Worm (Caenorhabditis elegans) whole organism, L4 larva: ENCODE results near the gene B0478.3.

Source experiments
- F44E2.7 ChIP-seq: fragments of 200-800 bp; sonication (Bioruptor generic); IDR thresholded peaks from 2 replicates; pipeline ENCODE4 v2.1.2; 2022; ENCODE audit warnings: missing genetic modification characterization, missing compliant biosample characterization
- F49E8.2 ChIP-seq: sonication (generic microtip); optimal IDR thresholded peaks from 2 replicates; lab custom pipeline; 2016; ENCODE audit warnings: missing compliant biosample characterization, mild to moderate bottlenecking, missing genetic modification characterization, borderline replicate concordance
- T26A8.4 ChIP-seq: fragments of 200-800 bp; sonication (Bioruptor generic); IDR thresholded peaks from 2 replicates; pipeline ENCODE4 v1.3.6; 2022; ENCODE audit warnings: missing genetic modification characterization, missing compliant biosample characterization
- ZK546.5 ChIP-seq, 2 experiments: sonication (generic microtip); optimal IDR thresholded peaks; 2 replicates each; lab custom pipeline; 2017; ENCODE audit warnings: missing biosample characterization in 2 of 2, missing genetic modification characterization in 2 of 2
- attf-4 ChIP-seq: sonication (generic microtip); optimal IDR thresholded peaks from 3 replicates; lab custom pipeline; 2017; ENCODE audit warnings: missing biosample characterization, missing genetic modification characterization
- ceh-20 ChIP-seq: fragments of 200-800 bp; sonication (Bioruptor generic); IDR thresholded peaks from 2 replicates; pipeline ENCODE4 v1.3.6; 2022; ENCODE audit warnings: missing genetic modification reagents, missing genetic modification characterization, missing compliant biosample characterization
- ceh-82 ChIP-seq: sonication (generic microtip); optimal IDR thresholded peaks from 2 replicates; lab custom pipeline; 2017; ENCODE audit warnings: missing biosample characterization, missing genetic modification characterization
- cey-2 ChIP-seq: sonication (generic microtip); optimal IDR thresholded peaks from 3 replicates; lab custom pipeline; 2017; ENCODE audit warnings: missing genetic modification characterization, mild to moderate bottlenecking, missing compliant biosample characterization, antibody characterized with exemption, borderline replicate concordance; ENCODE audit not compliant: insufficient read depth
- ctbp-1 ChIP-seq: fragments of 200-800 bp; sonication (Bioruptor generic); IDR thresholded peaks from 2 replicates; pipeline ENCODE4 v1.3.6; 2022; ENCODE audit warnings: missing genetic modification reagents, missing genetic modification characterization, missing compliant biosample characterization
- daf-16 ChIP-seq, 3 experiments: sonication (generic microtip); optimal IDR thresholded peaks; 2 replicates each; lab custom pipeline; 2016 to 2017; ENCODE audit warnings: missing genetic modification characterization in 3 of 3, missing genetic modification reagents in 3 of 3, mild to moderate bottlenecking in 2 of 3, missing compliant biosample characterization in 2 of 3, missing biosample characterization in 1 of 3, moderate library complexity in 1 of 3
- daf-8 ChIP-seq: fragments of 200-800 bp; sonication (Bioruptor generic); IDR thresholded peaks from 2 replicates; pipeline ENCODE4 v1.3.6; 2022; ENCODE audit warnings: missing genetic modification characterization, missing compliant biosample characterization
- dmd-6 ChIP-seq: fragments of 200-800 bp; sonication (Bioruptor generic); IDR thresholded peaks from 2 replicates; pipeline ENCODE4 v1.3.6; 2022; ENCODE audit warnings: missing genetic modification reagents, missing genetic modification characterization, missing compliant biosample characterization
- duxl-1 ChIP-seq: sonication (generic microtip); optimal IDR thresholded peaks from 2 replicates; lab custom pipeline; 2016; ENCODE audit warnings: mild to moderate bottlenecking, missing genetic modification characterization, moderate library complexity, missing compliant biosample characterization; ENCODE audit not compliant: poor library complexity
- dve-1 ChIP-seq: sonication (generic microtip); optimal IDR thresholded peaks from 2 replicates; lab custom pipeline; 2017; ENCODE audit warnings: antibody characterized with exemption, mild to moderate bottlenecking, missing genetic modification characterization, missing compliant biosample characterization; ENCODE audit not compliant: insufficient read depth
- fkh-10 ChIP-seq: fragments of 150-350 bp; optimal IDR thresholded peaks from 2 replicates; lab custom pipeline; 2014; ENCODE audit warnings: missing biosample characterization, missing genetic modification reagents, missing genetic modification characterization
- gei-8 ChIP-seq: fragments of 200-800 bp; sonication (Bioruptor generic); optimal IDR thresholded peaks from 2 replicates; lab custom pipeline; 2018; ENCODE audit warnings: mild to moderate bottlenecking, missing genetic modification characterization, missing compliant biosample characterization
- hlh-30 ChIP-seq: sonication (generic microtip); optimal IDR thresholded peaks from 2 replicates; lab custom pipeline; 2017; ENCODE audit warnings: antibody characterized with exemption, mild to moderate bottlenecking, missing genetic modification characterization, missing compliant biosample characterization; ENCODE audit not compliant: insufficient read depth
- hmg-1.1 ChIP-seq: fragments of 200-800 bp; sonication (Bioruptor generic); IDR thresholded peaks from 2 replicates; pipeline ENCODE4 v1.3.6; 2022; ENCODE audit warnings: missing genetic modification reagents, missing genetic modification characterization, missing compliant biosample characterization
- lin-29 ChIP-seq: fragments of 200-800 bp; sonication (Bioruptor generic); IDR thresholded peaks from 2 replicates; pipeline ENCODE4 v1.3.6; 2022; ENCODE audit warnings: missing genetic modification reagents, missing genetic modification characterization, missing compliant biosample characterization
- lin-39 ChIP-seq: fragments of 150-350 bp; optimal IDR thresholded peaks from 2 replicates; lab custom pipeline; 2014; ENCODE audit warnings: missing biosample characterization, missing genetic modification reagents, missing genetic modification characterization
- lir-3 ChIP-seq: sonication (generic microtip); optimal IDR thresholded peaks from 2 replicates; lab custom pipeline; 2016; ENCODE audit warnings: mild to moderate bottlenecking, missing genetic modification characterization, missing compliant biosample characterization
- lsy-2 ChIP-seq, 2 experiments: fragments of 150-350 bp in 1 of 2; sonication (generic microtip) in 1 of 2; optimal IDR thresholded peaks; 2 replicates each; lab custom pipeline; 2014 to 2017; ENCODE audit warnings: missing biosample characterization in 2 of 2, missing genetic modification characterization in 2 of 2
- madf-5 ChIP-seq, 2 experiments: fragments of 200-800 bp; sonication (Bioruptor generic); IDR thresholded peaks; 2 replicates each; pipeline ENCODE4 v1.3.6; 2022; ENCODE audit warnings: missing compliant biosample characterization in 2 of 2, missing genetic modification characterization in 2 of 2
- mxl-3 ChIP-seq: fragments of 200-800 bp; sonication (Bioruptor generic); optimal IDR thresholded peaks from 2 replicates; lab custom pipeline; 2018; ENCODE audit warnings: mild to moderate bottlenecking, missing genetic modification characterization, missing compliant biosample characterization
- nhr-11 ChIP-seq: fragments of 150-350 bp; optimal IDR thresholded peaks from 2 replicates; lab custom pipeline; 2014; ENCODE audit warnings: missing biosample characterization, missing genetic modification characterization
- nhr-6 ChIP-seq: fragments of 150-350 bp; optimal IDR thresholded peaks from 2 replicates; lab custom pipeline; 2014; ENCODE audit warnings: missing biosample characterization, missing genetic modification characterization
- nhr-77 ChIP-seq: fragments of 150-350 bp; optimal IDR thresholded peaks from 2 replicates; lab custom pipeline; 2014; ENCODE audit warnings: missing biosample characterization, missing genetic modification characterization
- php-3 ChIP-seq: fragments of 200-800 bp; sonication (Bioruptor generic); IDR thresholded peaks from 2 replicates; pipeline ENCODE4 v1.3.6; 2022; ENCODE audit warnings: missing genetic modification reagents, missing genetic modification characterization, missing compliant biosample characterization
- set-16 ChIP-seq: fragments of 200-800 bp; sonication (Bioruptor generic); IDR thresholded peaks from 2 replicates; pipeline ENCODE4 v1.3.6; 2022; ENCODE audit warnings: missing genetic modification reagents, missing genetic modification characterization, missing compliant biosample characterization
- skn-1 ChIP-seq: fragments of 150-350 bp; optimal IDR thresholded peaks from 2 replicates; lab custom pipeline; 2014; ENCODE audit warnings: missing biosample characterization, missing genetic modification characterization
- snpc-4 ChIP-seq: fragments of 150-350 bp; optimal IDR thresholded peaks from 2 replicates; lab custom pipeline; 2014; ENCODE audit warnings: missing biosample characterization, missing genetic modification characterization
- tag-97 ChIP-seq: fragments of 200-800 bp; sonication (Bioruptor generic); IDR thresholded peaks from 2 replicates; pipeline ENCODE4 v1.3.6; 2022; ENCODE audit warnings: missing genetic modification characterization, missing compliant biosample characterization
- unc-39 ChIP-seq: sonication (generic microtip); optimal IDR thresholded peaks from 2 replicates; lab custom pipeline; 2017; ENCODE audit warnings: missing biosample characterization, missing genetic modification characterization
- unc-62 ChIP-seq, 3 experiments: fragments of 150-350 bp in 1 of 3; sonication (generic microtip); optimal IDR thresholded peaks in 2 of 3; peaks in 1 of 3; 1 replicate in 1 of 3; 2 replicates in 2 of 3; lab custom pipeline; 2014 to 2017; ENCODE audit warnings: missing biosample characterization in 3 of 3, missing genetic modification characterization in 3 of 3, missing genetic modification reagents in 3 of 3, missing genotype in 1 of 3
- vab-7 ChIP-seq: fragments of 200-800 bp; sonication (Bioruptor generic); IDR thresholded peaks from 2 replicates; pipeline ENCODE4 v1.3.6; 2022; ENCODE audit warnings: missing genetic modification reagents, missing genetic modification characterization, missing compliant biosample characterization
- zfp-2 ChIP-seq: sonication (generic microtip); optimal IDR thresholded peaks from 2 replicates; lab custom pipeline; 2016; ENCODE audit warnings: mild to moderate bottlenecking, missing genetic modification characterization, missing compliant biosample characterization
- zip-2 ChIP-seq: fragments of 150-350 bp; optimal IDR thresholded peaks from 2 replicates; lab custom pipeline; 2014; ENCODE audit warnings: missing biosample characterization, missing genetic modification characterization

Gene B0478.3

DNA sequence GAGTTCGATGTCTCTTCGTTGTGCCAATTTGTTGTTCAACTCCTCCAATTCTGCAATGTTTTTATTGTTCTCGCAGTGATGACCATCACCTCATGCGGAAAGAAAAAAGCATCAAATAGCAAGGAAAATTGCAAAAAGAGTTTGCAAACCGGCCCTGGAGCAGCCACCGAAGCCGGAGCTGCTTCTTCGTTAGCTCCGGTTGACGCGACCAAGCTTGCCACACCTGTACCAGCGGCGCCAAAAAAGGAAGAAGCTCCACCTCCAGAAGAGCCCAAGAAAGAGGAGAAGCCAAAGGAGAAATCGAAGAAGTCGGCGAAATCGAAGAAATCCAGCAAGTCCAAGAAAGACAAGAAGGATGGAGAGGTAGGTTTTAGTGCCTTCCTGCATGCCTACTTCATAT is 45.8 kb upstream of the B0478.3 start:
- TF ChIP-seq daf-8 (no peak), hlh-30 (tag; lab: Kevin White, UChicago) (no peak), set-16 (GFP tag; lab: Robert Waterston, UW) (peak; percentile 68)

DNA sequence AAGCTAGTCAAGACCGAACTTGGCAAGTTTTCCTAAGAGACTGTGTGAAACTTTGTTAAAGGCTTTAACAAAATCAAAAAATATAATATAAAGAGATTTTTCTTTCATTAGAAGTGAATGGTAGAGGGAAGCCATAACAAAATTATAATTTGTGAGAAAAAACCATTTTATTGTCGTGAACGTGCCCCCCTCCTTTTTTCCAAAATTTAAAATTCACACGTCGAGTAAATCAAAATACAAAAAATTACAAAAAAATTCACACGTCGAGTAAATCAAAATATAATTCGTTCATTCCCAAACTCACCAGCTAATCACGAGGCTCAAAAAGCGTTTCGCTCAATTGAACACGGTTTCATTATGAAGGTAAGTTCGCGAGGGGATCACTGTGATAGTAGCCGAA is 45.1 kb upstream of the B0478.3 start, which contains the start of gene C25A8.2:
TSS of gene C25A8.2 (plus strand) at position 301 of the 400 bp plus-strand sequence.
- TF ChIP-seq nhr-6 (tag; lab: Kevin White, UChicago) (no peak), T26A8.4 (GFP tag; lab: Robert Waterston, UW) (no peak), lin-29 (GFP tag; lab: Robert Waterston, UW) (no peak), attf-4 (tag; lab: Kevin White, UChicago) (no peak)

DNA sequence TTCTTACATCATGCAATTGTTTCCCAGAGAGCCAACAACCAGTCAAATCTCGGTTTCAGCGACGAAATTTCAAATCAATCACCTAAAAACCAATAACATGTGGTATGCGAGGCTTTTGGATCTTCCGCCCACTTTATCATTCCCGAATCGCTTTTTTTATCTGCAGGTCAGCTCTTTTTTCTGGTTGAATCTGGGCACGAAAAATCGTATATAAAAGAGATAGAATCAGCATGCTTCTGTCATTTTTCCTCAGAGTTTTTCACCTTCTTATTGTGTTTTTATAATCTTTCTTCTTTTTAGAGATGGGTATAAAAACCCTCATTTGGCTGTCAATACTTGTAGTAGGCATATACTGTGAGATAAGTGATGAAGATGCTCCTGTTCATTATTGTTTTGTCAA is 38.9 kb upstream of the B0478.3 start, which contains the start of gene cht-3:
TSS of gene cht-3 (plus strand) at position 301 of the 400 bp plus-strand sequence.
- no peak for TF ChIP-seq snpc-4 (tag; lab: Kevin White, UChicago)
- no peak for TF ChIP-seq daf-8

DNA sequence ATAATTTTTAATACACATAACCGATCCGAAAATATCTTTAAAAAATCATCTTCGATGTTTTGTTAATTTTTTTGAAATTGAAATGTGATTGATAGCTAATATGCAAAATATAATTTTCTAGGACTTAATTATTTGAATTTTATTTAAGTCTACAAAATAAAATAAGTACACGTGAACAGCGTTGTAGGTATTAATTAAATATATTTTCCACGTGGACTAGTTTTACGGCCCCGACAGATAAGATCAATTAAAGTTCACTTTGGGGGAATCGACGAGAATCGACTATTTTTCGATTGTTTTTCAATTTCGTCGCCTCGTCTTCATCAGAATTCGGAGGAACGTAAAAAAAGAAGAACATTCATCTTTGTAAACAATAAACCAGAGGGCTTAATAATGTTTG is 34.8 kb upstream of the B0478.3 start, which contains the start of gene C25A8.5:
TSS of gene C25A8.5 (plus strand) at position 301 of the 400 bp plus-strand sequence.
- TF ChIP-seq hmg-1.1 (GFP tag; lab: Robert Waterston, UW) (no peak), gei-8 (GFP tag; lab: Kevin White, UChicago) (no peak), madf-5 (GFP tag; IDR thresholded peaks at IDR 0.05; lab: Robert Waterston, UW) (no peak)

DNA sequence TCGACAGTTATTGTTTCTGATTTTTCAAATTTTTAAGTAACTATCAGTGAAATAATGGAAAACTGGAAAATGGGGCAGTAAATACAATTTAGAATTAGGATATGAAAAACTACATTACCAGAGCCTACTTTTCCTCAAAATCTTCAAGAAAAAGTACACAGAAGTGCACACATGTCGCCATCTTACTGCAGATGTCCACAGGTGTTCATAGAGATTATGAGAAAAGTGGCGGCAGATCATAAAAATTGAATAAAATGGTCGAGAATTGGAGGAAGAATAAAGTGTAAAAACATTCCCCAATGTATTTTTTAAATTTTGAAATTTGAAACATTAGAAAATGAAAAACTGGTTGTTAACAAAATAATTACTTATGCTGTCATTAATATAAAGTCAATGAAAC is 33.5 kb upstream of the B0478.3 start:
- TF ChIP-seq dve-1 (tag; lab: Kevin White, UChicago) (no peak), zfp-2 (tag; lab: Kevin White, UChicago) (no peak), vab-7 (GFP tag; lab: Robert Waterston, UW) (no peak), lin-39 (no peak), fkh-10 (no peak), lir-3 (tag; lab: Kevin White, UChicago) (no peak), hmg-1.1 (GFP tag; lab: Robert Waterston, UW) (no peak), ceh-82 (tag; lab: Kevin White, UChicago) (no peak)
- TF ChIP-seq, all 104 proteins: peak for 0

DNA sequence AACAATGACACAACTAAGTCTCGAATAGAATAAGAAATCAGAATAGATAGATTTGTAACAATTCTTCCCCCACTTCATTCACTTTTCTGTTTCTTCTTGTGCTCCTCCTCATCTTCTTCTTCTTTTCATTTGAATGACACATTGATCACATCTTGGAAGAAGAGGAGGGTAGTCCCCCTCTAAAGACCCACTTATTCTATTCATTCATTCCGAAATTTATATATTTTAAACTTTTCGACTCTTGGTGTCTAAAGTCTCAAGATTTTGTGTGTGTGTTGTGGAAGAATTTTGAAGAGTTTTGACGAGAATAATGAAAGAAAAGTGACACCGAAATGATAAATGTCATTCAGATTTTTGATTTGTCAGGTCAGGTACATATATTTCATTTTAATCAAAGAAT is 26.7 kb upstream of the B0478.3 start:
- TF ChIP-seq daf-16 (GFP tag; optimal IDR thresholded peaks at IDR 0.05; lab: Kevin White, UChicago) (no peak), daf-16 (tag; optimal IDR thresholded peaks at IDR 0.05; lab: Kevin White, UChicago) (no peak), nhr-77 (no peak)

DNA sequence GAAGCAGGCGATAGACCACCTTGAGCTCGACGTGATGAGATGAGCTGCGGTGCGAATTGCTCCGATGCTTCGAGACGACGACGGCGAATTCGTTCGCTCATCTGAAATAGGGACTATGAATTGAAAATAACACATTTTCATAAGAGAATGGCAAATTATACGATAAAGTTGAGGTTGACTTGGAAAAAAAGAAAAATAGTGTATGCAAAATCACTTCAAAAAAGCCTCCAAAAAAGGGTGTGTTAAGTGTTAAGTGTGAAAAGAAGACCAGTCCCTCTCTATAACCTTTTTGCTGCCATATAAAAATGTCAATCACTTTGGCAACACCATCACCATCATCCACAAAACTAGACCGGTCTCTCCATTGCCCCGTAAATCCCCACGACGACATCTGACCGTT is 22.4 kb upstream of the B0478.3 start, which contains the start of gene prkl-1:
TSS of gene prkl-1 (minus strand) at position 101 of the 400 bp plus-strand sequence.
- TF ChIP-seq F44E2.7 (GFP tag; lab: Robert Waterston, UW) (no peak), lir-3 (tag; lab: Kevin White, UChicago) (no peak), ctbp-1 (GFP tag; lab: Robert Waterston, UW) (no peak), tag-97 (GFP tag; lab: Robert Waterston, UW) (no peak), lin-29 (GFP tag; lab: Robert Waterston, UW) (no peak), F49E8.2 (tag; lab: Kevin White, UChicago) (no peak), lsy-2 (tag; optimal IDR thresholded peaks at IDR 0.05; lab: Kevin White, UChicago) (no peak), zip-2 (tag; lab: Kevin White, UChicago) (no peak), ceh-20 (no peak), cey-2 (tag; lab: Kevin White, UChicago) (no peak), mxl-3 (GFP tag; lab: Kevin White, UChicago) (no peak), duxl-1 (no peak), unc-39 (tag; lab: Kevin White, UChicago) (no peak), php-3 (GFP tag; lab: Robert Waterston, UW) (no peak), lin-39 (no peak), ZK546.5 (tag; optimal IDR thresholded peaks at IDR 0.05; lab: Kevin White, UChicago) (no peak), skn-1 (tag; lab: Kevin White, UChicago) (no peak), unc-62 (GFP tag; optimal IDR thresholded peaks at IDR 0.05 in 1 of 2; lab: Kevin White, UChicago) (no peak), unc-62 (tag; optimal IDR thresholded peaks at IDR 0.05; lab: Kevin White, UChicago) (no peak), dmd-6 (GFP tag; lab: Robert Waterston, UW) (no peak), nhr-11 (no peak)
